Fruit fly (Drosophila melanogaster) whole organism, embryonic: ENCODE measurements around the gene sals.

Experiments
- Aef1 ChIP-seq: fragments of 200-800 bp; sonication (Bioruptor generic); IDR thresholded peaks from 3 replicates; pipeline ENCODE4 v1.3.6; 2022; ENCODE audit warnings: missing biosample characterization, missing genetic modification characterization
- Antp ChIP-seq: fragments of 200-800 bp; sonication (Bioruptor generic); optimal IDR thresholded peaks from 3 replicates; lab custom pipeline; 2016; ENCODE audit warnings: missing biosample characterization, missing genetic modification characterization
- BtbVII ChIP-seq: fragments of 200-800 bp; sonication (Bioruptor generic); optimal IDR thresholded peaks from 3 replicates; lab custom pipeline; 2017; ENCODE audit warnings: missing biosample characterization, mild to moderate bottlenecking, missing genetic modification characterization
- CG10366 ChIP-seq: fragments of 200-800 bp; sonication (Bioruptor generic); IDR thresholded peaks from 2 replicates; pipeline ENCODE4 v1.3.6; 2022; ENCODE audit warnings: missing biosample characterization, missing genetic modification characterization
- CG11560 ChIP-seq: fragments of 200-800 bp; sonication (Bioruptor generic); IDR thresholded peaks from 3 replicates; pipeline ENCODE4 v1.3.6; 2022; ENCODE audit warnings: missing biosample characterization, missing genetic modification characterization
- CG11695 ChIP-seq: fragments of 200-800 bp; sonication (Bioruptor generic); IDR thresholded peaks from 3 replicates; pipeline ENCODE4 v1.3.6; 2022; ENCODE audit warnings: missing biosample characterization, missing genetic modification characterization
- CG13424 ChIP-seq: fragments of 200-800 bp; sonication (Bioruptor generic); optimal IDR thresholded peaks from 2 replicates; lab custom pipeline; 2019; ENCODE audit warnings: missing biosample characterization, mild to moderate bottlenecking, missing genetic modification characterization, moderate library complexity
- CG13894 ChIP-seq: fragments of 200-800 bp; sonication (Bioruptor generic); optimal IDR thresholded peaks from 3 replicates; lab custom pipeline; 2018; ENCODE audit warnings: missing biosample characterization, mild to moderate bottlenecking, missing genetic modification characterization, moderate library complexity
- CG15269 ChIP-seq: fragments of 200-800 bp; sonication (Bioruptor generic); optimal IDR thresholded peaks from 2 replicates; lab custom pipeline; 2018; ENCODE audit warnings: missing biosample characterization, mild to moderate bottlenecking, missing genetic modification characterization, moderate library complexity
- CG17359 ChIP-seq: fragments of 200-800 bp; sonication (Bioruptor generic); optimal IDR thresholded peaks from 3 replicates; lab custom pipeline; 2018; ENCODE audit warnings: missing biosample characterization, mild to moderate bottlenecking, missing genetic modification characterization, moderate library complexity
- CG2202 ChIP-seq: fragments of 200-800 bp; sonication (Bioruptor generic); optimal IDR thresholded peaks from 2 replicates; lab custom pipeline; 2018; ENCODE audit warnings: missing biosample characterization, mild to moderate bottlenecking, missing genetic modification characterization
- CG31441 ChIP-seq: fragments of 200-800 bp; sonication (Bioruptor generic); IDR thresholded peaks from 2 replicates; pipeline ENCODE4 v1.3.6; 2022; ENCODE audit warnings: missing biosample characterization, missing genetic modification characterization
- CG3847 ChIP-seq: fragments of 200-800 bp; sonication (Bioruptor generic); IDR thresholded peaks from 2 replicates; pipeline ENCODE4 v1.3.6; 2022; ENCODE audit warnings: missing biosample characterization, missing genetic modification characterization
- CG3995 ChIP-seq: fragments of 200-800 bp; sonication (Bioruptor generic); optimal IDR thresholded peaks from 3 replicates; lab custom pipeline; 2016; ENCODE audit warnings: missing biosample characterization, missing genetic modification characterization
- CG4820 ChIP-seq: fragments of 200-800 bp; sonication (Bioruptor generic); optimal IDR thresholded peaks from 3 replicates; lab custom pipeline; 2016; ENCODE audit warnings: missing biosample characterization, missing genetic modification characterization
- CG7786 ChIP-seq: fragments of 200-800 bp; sonication (Bioruptor generic); optimal IDR thresholded peaks from 2 replicates; lab custom pipeline; 2016; ENCODE audit warnings: missing biosample characterization, missing genetic modification characterization
- Dip3 ChIP-seq: fragments of 200-800 bp; sonication (Bioruptor generic); optimal IDR thresholded peaks from 3 replicates; lab custom pipeline; 2016; ENCODE audit warnings: missing biosample characterization, missing genetic modification characterization
- HHEX ChIP-seq: fragments of 200-800 bp; sonication (Bioruptor generic); optimal IDR thresholded peaks from 3 replicates; lab custom pipeline; 2017; ENCODE audit warnings: missing biosample characterization, mild to moderate bottlenecking, missing genetic modification characterization, missing genetic modification reagents
- Hey ChIP-seq: fragments of 200-800 bp; sonication (Bioruptor generic); optimal IDR thresholded peaks from 3 replicates; lab custom pipeline; 2018; ENCODE audit warnings: missing biosample characterization, mild to moderate bottlenecking, missing genetic modification characterization
- Hmr ChIP-seq: fragments of 200-800 bp; sonication (Bioruptor generic); optimal IDR thresholded peaks from 3 replicates; lab custom pipeline; 2017; ENCODE audit warnings: mild to moderate bottlenecking, missing biosample characterization, missing genetic modification reagents, missing genetic modification characterization
- Hr78 ChIP-seq, 2 experiments: fragments of 200-800 bp in 1 of 2; fragments of >200 bp in 1 of 2; sonication (Bioruptor generic) in 1 of 2; optimal IDR thresholded peaks; 2 replicates each; lab custom pipeline; 2017 to 2019; ENCODE audit warnings: missing biosample characterization in 2 of 2, missing genetic modification characterization in 2 of 2, mild to moderate bottlenecking in 1 of 2, moderate library complexity in 1 of 2
- Poxn ChIP-seq: fragments of 200-800 bp; sonication (Bioruptor generic); IDR thresholded peaks from 2 replicates; pipeline ENCODE4 v1.3.6; 2022; ENCODE audit warnings: missing biosample characterization, missing genetic modification characterization
- Ptx1 ChIP-seq: fragments of 200-800 bp; sonication (Bioruptor generic); IDR thresholded peaks from 2 replicates; pipeline ENCODE4 v1.3.6; 2022; ENCODE audit warnings: missing biosample characterization, missing genetic modification characterization
- Usf ChIP-seq: fragments of 200-800 bp; sonication (Bioruptor generic); optimal IDR thresholded peaks from 2 replicates; lab custom pipeline; 2017; ENCODE audit warnings: missing genotype, missing biosample characterization, missing genetic modification characterization
- bcd ChIP-seq: fragments of 200-800 bp; sonication (Bioruptor generic); optimal IDR thresholded peaks from 2 replicates; lab custom pipeline; 2017; ENCODE audit warnings: missing biosample characterization, mild to moderate bottlenecking, missing genetic modification characterization
- dmrt99B ChIP-seq: fragments of 200-800 bp; sonication (Bioruptor generic); optimal IDR thresholded peaks from 2 replicates; lab custom pipeline; 2018; ENCODE audit warnings: missing biosample characterization, mild to moderate bottlenecking, missing genetic modification characterization, moderate library complexity
- ems ChIP-seq: fragments of 200-800 bp; sonication (Bioruptor generic); optimal IDR thresholded peaks from 3 replicates; lab custom pipeline; 2016; ENCODE audit warnings: missing biosample characterization, missing genetic modification characterization
- ewg ChIP-seq: fragments of 200-800 bp; sonication (Bioruptor generic); optimal IDR thresholded peaks from 3 replicates; lab custom pipeline; 2017; ENCODE audit warnings: mild to moderate bottlenecking, missing biosample characterization, missing genetic modification reagents, missing genetic modification characterization
- gem ChIP-seq: fragments of 200-800 bp; sonication (Bioruptor generic); optimal IDR thresholded peaks from 2 replicates; lab custom pipeline; 2019; ENCODE audit warnings: missing biosample characterization, mild to moderate bottlenecking, missing genetic modification characterization, moderate library complexity
- ind ChIP-seq: fragments of 200-800 bp; sonication (Bioruptor generic); optimal IDR thresholded peaks from 3 replicates; lab custom pipeline; 2016; ENCODE audit warnings: missing biosample characterization, missing genetic modification characterization
- klu ChIP-seq: fragments of 200-800 bp; sonication (Bioruptor generic); IDR thresholded peaks from 2 replicates; pipeline ENCODE4 v1.3.6; 2022; ENCODE audit warnings: missing biosample characterization, missing genetic modification characterization
- kni ChIP-seq: fragments of 200-800 bp; sonication (Bioruptor generic); optimal IDR thresholded peaks from 3 replicates; lab custom pipeline; 2017; ENCODE audit warnings: mild to moderate bottlenecking, missing biosample characterization, missing genetic modification reagents, missing genetic modification characterization
- lab ChIP-seq: fragments of 200-800 bp; sonication (Bioruptor generic); optimal IDR thresholded peaks from 3 replicates; lab custom pipeline; 2017; ENCODE audit warnings: missing biosample characterization, missing genetic modification characterization, mild to moderate bottlenecking, moderate library complexity, missing genetic modification reagents
- mam ChIP-seq: fragments of 200-800 bp; sonication (Bioruptor generic); optimal IDR thresholded peaks from 3 replicates; lab custom pipeline; 2016; ENCODE audit warnings: missing biosample characterization, missing genetic modification characterization
- nerfin-1 ChIP-seq: fragments of 200-800 bp; sonication (Bioruptor generic); optimal IDR thresholded peaks from 3 replicates; lab custom pipeline; 2019; ENCODE audit warnings: missing biosample characterization, mild to moderate bottlenecking, missing genetic modification characterization, moderate library complexity
- nom ChIP-seq: fragments of 200-800 bp; sonication (Bioruptor generic); optimal IDR thresholded peaks from 2 replicates; lab custom pipeline; 2017; ENCODE audit warnings: missing biosample characterization, missing genetic modification characterization, mild to moderate bottlenecking, moderate library complexity, missing genetic modification reagents
- pb ChIP-seq: fragments of 200-800 bp; sonication (Bioruptor generic); optimal IDR thresholded peaks from 3 replicates; lab custom pipeline; 2016; ENCODE audit warnings: missing biosample characterization, missing genetic modification characterization
- seq ChIP-seq: fragments of 200-800 bp; sonication (Bioruptor generic); IDR thresholded peaks from 2 replicates; pipeline ENCODE4 v1.3.6; 2022; ENCODE audit warnings: missing biosample characterization, missing genetic modification characterization
- slou ChIP-seq: fragments of 200-800 bp; sonication (Bioruptor generic); optimal IDR thresholded peaks from 3 replicates; lab custom pipeline; 2016; ENCODE audit warnings: missing biosample characterization, missing genetic modification characterization
- slp2 ChIP-seq: fragments of 200-800 bp; sonication (Bioruptor generic); optimal IDR thresholded peaks from 2 replicates; lab custom pipeline; 2016; ENCODE audit warnings: missing biosample characterization, missing genetic modification characterization
- sob ChIP-seq: fragments of 200-800 bp; sonication (Bioruptor generic); IDR thresholded peaks from 2 replicates; pipeline ENCODE4 v1.3.6; 2022; ENCODE audit warnings: missing biosample characterization, missing genetic modification characterization
- sqz ChIP-seq: fragments of 200-800 bp; sonication (Bioruptor generic); optimal IDR thresholded peaks from 3 replicates; lab custom pipeline; 2018; ENCODE audit warnings: missing biosample characterization, mild to moderate bottlenecking, missing genetic modification characterization
- tin ChIP-seq: fragments of 200-800 bp; sonication (Bioruptor generic); optimal IDR thresholded peaks from 3 replicates; lab custom pipeline; 2016; ENCODE audit warnings: missing biosample characterization, missing genetic modification characterization
- vvl ChIP-seq: fragments of 200-800 bp; sonication (Bioruptor generic); IDR thresholded peaks from 2 replicates; pipeline ENCODE4 v1.3.6; 2022; ENCODE audit warnings: missing biosample characterization, missing genetic modification characterization
- wdn ChIP-seq: fragments of 200-800 bp; sonication (Bioruptor generic); IDR thresholded peaks from 2 replicates; pipeline ENCODE4 v1.3.6; 2022; ENCODE audit warnings: missing biosample characterization, missing genetic modification characterization

The sals gene

DNA sequence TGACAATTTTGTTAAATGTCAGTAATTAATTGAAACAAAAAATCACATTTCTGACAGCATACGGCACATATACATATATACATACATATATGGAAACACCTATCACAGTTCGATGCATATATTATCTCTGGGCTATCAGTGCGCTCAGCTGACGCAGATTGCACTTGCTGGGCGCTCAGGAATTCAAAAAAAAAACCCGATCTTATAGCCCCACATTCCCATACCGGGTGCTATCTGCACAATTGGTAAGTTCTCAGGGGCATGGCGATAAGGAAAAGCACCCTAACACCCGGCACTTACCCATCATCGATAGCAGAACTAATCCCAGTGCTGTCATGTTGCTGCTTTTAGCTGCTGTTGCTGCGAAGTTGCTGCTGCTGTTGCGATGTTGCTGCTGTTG, 5.7 kb upstream of the sals start (continued):
- TF ChIP-seq kni (GFP tag; lab: Kevin White, UChicago) = no peak
- TF ChIP-seq Ptx1 = peak; percentile 14; the same call in 1 of the 2 replicates

DNA sequence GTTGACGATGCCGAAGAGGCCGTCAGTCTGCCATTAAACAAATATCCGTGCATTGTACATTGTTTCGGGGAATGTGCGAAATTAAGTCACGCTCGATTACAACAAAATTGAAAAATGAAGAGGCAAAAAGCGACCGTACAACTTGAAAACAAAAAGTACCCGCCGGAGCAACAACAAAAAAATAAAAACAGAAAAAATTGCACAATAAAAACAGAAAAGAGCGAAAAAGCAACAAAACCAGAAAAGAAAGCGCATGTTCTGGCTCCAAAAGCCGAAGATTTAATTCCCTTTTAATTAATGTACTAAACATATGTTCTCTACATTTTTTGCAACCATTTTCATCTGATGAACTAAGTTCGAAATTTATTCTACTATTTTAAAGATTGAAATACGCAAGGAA, 4.9 kb upstream of the sals start:
- no peak for TF ChIP-seq Poxn (GFP tag; lab: Robert Waterston, UW)
- peak; percentile 9 for TF ChIP-seq nom (GFP tag; lab: Kevin White, UChicago)

DNA sequence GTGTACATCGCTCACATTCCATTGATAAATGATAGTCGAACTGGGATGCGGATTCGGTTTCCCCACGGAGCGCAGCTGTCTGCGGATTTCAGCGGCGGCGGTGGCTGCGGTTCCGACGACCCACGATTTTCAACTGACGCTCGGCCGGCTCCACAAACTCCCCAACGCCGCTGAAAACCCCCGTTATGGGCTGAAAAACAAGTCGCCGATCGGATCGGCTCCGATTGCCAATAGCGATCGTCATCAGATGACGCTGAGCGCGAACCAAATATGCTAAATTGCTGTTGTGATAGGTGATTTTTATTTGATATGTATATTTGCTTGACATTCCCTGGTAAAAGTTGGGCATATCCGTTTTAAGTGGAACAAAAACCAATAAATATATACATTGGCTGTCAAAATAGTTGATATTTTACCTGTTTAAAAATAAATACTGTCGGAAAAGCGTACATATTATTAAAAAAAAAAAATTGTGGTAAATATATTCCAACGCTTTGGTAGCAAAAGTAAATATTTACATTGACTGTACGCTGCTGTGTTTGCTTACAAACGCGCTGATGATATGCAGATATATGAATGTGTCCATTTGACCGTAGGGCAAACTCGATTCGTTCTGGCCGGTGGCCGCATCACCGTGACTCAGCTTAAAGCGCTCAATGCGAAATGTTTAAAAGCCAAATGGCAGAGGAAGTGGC, 2.8 kb upstream of the sals start:
- peak; percentile 41; the same call in 1 of the 3 replicates for TF ChIP-seq CG11560 (tag; lab: Robert Waterston, UW)
- TF ChIP-seq bcd = peak; percentile 77
- 0 out of 2 replicates have a peak, but pooled peaks have one; percentile 31 for TF ChIP-seq vvl (GFP tag; lab: Robert Waterston, UW)
- peak; percentile 49 for TF ChIP-seq CG7786
- TF ChIP-seq Hmr = peak; percentile 77
- peak; percentile 32 for TF ChIP-seq tin (GFP tag; lab: Kevin White, UChicago)
- TF ChIP-seq wdn (GFP tag; lab: Robert Waterston, UW) = peak; percentile 47
- TF ChIP-seq HHEX = peak; percentile 71
- TF ChIP-seq gem (tag; lab: Kevin White, UChicago) = peak; percentile 84
- peak; percentile 38 for TF ChIP-seq slou (GFP tag; lab: Kevin White, UChicago)
- TF ChIP-seq CG31441 (GFP tag; lab: Robert Waterston, UW) = peak; percentile 40; the same call in 1 of the 2 replicates
- peak; percentile 59 for TF ChIP-seq ind (GFP tag; lab: Kevin White, UChicago)
- peak; percentile 74 for TF ChIP-seq Ptx1
- peak; percentile 73 for TF ChIP-seq CG15269 (tag; lab: Kevin White, UChicago)
- peak; percentile 72 for TF ChIP-seq Dip3 (GFP tag; lab: Kevin White, UChicago)
- TF ChIP-seq Aef1 (GFP tag; lab: Robert Waterston, UW) = peak; percentile 48; the same call in 1 of the 3 replicates
- TF ChIP-seq BtbVII = peak; percentile 22
- TF ChIP-seq mam = peak; percentile 74
- peak; percentile 73 for TF ChIP-seq CG13424 (tag; lab: Kevin White, UChicago)
- 0 out of 2 replicates have a peak, but pooled peaks have one; percentile 16 for TF ChIP-seq seq (GFP tag; lab: Robert Waterston, UW)
- TF ChIP-seq pb (GFP tag; lab: Kevin White, UChicago) = peak; percentile 5
- no peak for TF ChIP-seq Hey
- TF ChIP-seq CG3847 (GFP tag; lab: Robert Waterston, UW) = peak; percentile 70
- peak; percentile 47 for TF ChIP-seq CG17359 (tag; lab: Kevin White, UChicago)
- TF ChIP-seq CG2202 (tag; lab: Kevin White, UChicago) = no peak
- peak; percentile 11 for TF ChIP-seq Antp (GFP tag; lab: Kevin White, UChicago)
- TF ChIP-seq Usf = peak; percentile 74
- peak; percentile 59 for TF ChIP-seq lab (GFP tag; lab: Kevin White, UChicago)
- TF ChIP-seq slp2 (GFP tag; lab: Kevin White, UChicago) = peak; percentile 34
- TF ChIP-seq Hr78 (GFP tag; optimal IDR thresholded peaks at IDR 0.05; lab: Kevin White, UChicago) = peak in 1 of 2 experiments; percentile 12
- TF ChIP-seq CG4820 (GFP tag; lab: Kevin White, UChicago) = peak; percentile 0
- peak; percentile 10 for TF ChIP-seq ems
- no peak for TF ChIP-seq sqz (GFP tag; lab: Kevin White, UChicago)
- no peak for TF ChIP-seq ewg (GFP tag; lab: Kevin White, UChicago)
- peak; percentile 54; the same call in 1 of the 2 replicates for TF ChIP-seq klu (GFP tag; lab: Robert Waterston, UW)
- peak; percentile 44 for TF ChIP-seq CG10366
- TF ChIP-seq CG3995 (GFP tag; lab: Kevin White, UChicago) = peak; percentile 58
- no peak for TF ChIP-seq nerfin-1 (tag; lab: Kevin White, UChicago)
- peak; percentile 51; the same call in 1 of the 3 replicates for TF ChIP-seq CG11695
- TF ChIP-seq dmrt99B (tag; lab: Kevin White, UChicago) = peak; percentile 74
- peak; percentile 59; the same call in 1 of the 2 replicates for TF ChIP-seq sob (GFP tag; lab: Robert Waterston, UW)
- TF ChIP-seq CG13894 (tag; lab: Kevin White, UChicago) = no peak
